Fruit fly (Drosophila melanogaster): ENCODE results near the gene Argk2.

- TF ChIP-seq seq (GFP tag; IDR thresholded peaks at IDR 0.05) (no peak), CG10209 (GFP tag; optimal IDR thresholded peaks at IDR 0.05) (no peak), MBD-R2 (GFP tag; IDR thresholded peaks at IDR 0.05) (no peak), HLH54F (GFP tag; optimal IDR thresholded peaks at IDR 0.05) (no peak), Lpt (GFP tag; optimal IDR thresholded peaks at IDR 0.05) (no peak), vnd (GFP tag; IDR thresholded peaks at IDR 0.05; ENCODE audit: partially characterized antibody) (no peak), emc (GFP tag; optimal IDR thresholded peaks at IDR 0.05) (no peak)
Observed at dm6 chr3L:9043648-9044047, 3.6 kb upstream of the Argk2 start.
